Worm (Caenorhabditis elegans) whole organism, young adult: ENCODE results near the gene nlp-45.

Source experiments
- F10E7.11 ChIP-seq: sonication (generic microtip); optimal IDR thresholded peaks from 2 replicates; lab custom pipeline; 2017; ENCODE audit warnings: mild to moderate bottlenecking, missing genetic modification characterization, moderate library complexity, missing compliant biosample characterization
- F52B5.7 ChIP-seq: sonication (generic microtip); optimal IDR thresholded peaks from 2 replicates; lab custom pipeline; 2016; ENCODE audit warnings: mild to moderate bottlenecking, missing genetic modification characterization, missing compliant biosample characterization
- K12H6.12 ChIP-seq: fragments of 200-800 bp; sonication (Bioruptor generic); optimal IDR thresholded peaks from 2 replicates; lab custom pipeline; 2018; ENCODE audit warnings: mild to moderate bottlenecking, missing genetic modification characterization, missing compliant biosample characterization
- Y79H2A.3 ChIP-seq: fragments of 200-800 bp; sonication (Bioruptor generic); conservative IDR thresholded peaks from 2 replicates; pipeline ENCODE4 v1.3.6; 2022; ENCODE audit warnings: missing genetic modification reagents, missing genetic modification characterization, missing compliant biosample characterization
- ZK185.1 ChIP-seq: sonication (generic microtip); optimal IDR thresholded peaks from 2 replicates; lab custom pipeline; 2016; ENCODE audit warnings: mild to moderate bottlenecking, missing genetic modification characterization, missing compliant biosample characterization; ENCODE audit not compliant: poor library complexity, severe bottlenecking
- cebp-1 ChIP-seq, 2 experiments: fragments of 200-800 bp in 1 of 2; sonication (Bioruptor generic) in 1 of 2; sonication (generic microtip) in 1 of 2; IDR thresholded peaks in 1 of 2; optimal IDR thresholded peaks in 1 of 2; 2 replicates each; pipeline versions ENCODE4 v1.3.6 to Lab custom; 2017 to 2022; ENCODE audit warnings: missing compliant biosample characterization in 2 of 2, missing genetic modification characterization in 2 of 2, mild to moderate bottlenecking in 1 of 2, missing genetic modification reagents in 1 of 2, moderate library complexity in 1 of 2
- dpl-1 ChIP-seq: fragments of 150-350 bp; optimal IDR thresholded peaks from 2 replicates; lab custom pipeline; 2014; ENCODE audit warnings: missing biosample characterization, missing genetic modification reagents, missing genetic modification characterization
- lag-1 ChIP-seq: fragments of 200-800 bp; sonication (Bioruptor generic); IDR thresholded peaks from 2 replicates; pipeline ENCODE4 v1.3.6; 2022; ENCODE audit warnings: missing genetic modification reagents, missing genetic modification characterization, missing compliant biosample characterization
- madf-3 ChIP-seq: fragments of 200-800 bp; sonication (Bioruptor generic); IDR thresholded peaks from 2 replicates; pipeline ENCODE4 v1.3.6; 2022; ENCODE audit warnings: missing genetic modification reagents, missing genetic modification characterization, missing compliant biosample characterization
- snpc-3.4 ChIP-seq: sonication (generic microtip); optimal IDR thresholded peaks from 2 replicates; lab custom pipeline; 2017; ENCODE audit warnings: missing genetic modification characterization, mild to moderate bottlenecking, missing compliant biosample characterization, antibody characterized with exemption, moderate library complexity, missing genotype, missing genetic modification reagents
- somi-1 ChIP-seq: fragments of 200-800 bp; sonication (Bioruptor generic); optimal IDR thresholded peaks from 2 replicates; lab custom pipeline; 2018; ENCODE audit warnings: mild to moderate bottlenecking, missing genetic modification characterization, missing compliant biosample characterization
- tbp1 ChIP-seq: fragments of 200-800 bp; sonication (Bioruptor generic); optimal IDR thresholded peaks from 2 replicates; lab custom pipeline; 2018; ENCODE audit warnings: mild to moderate bottlenecking, missing genetic modification characterization, missing compliant biosample characterization
- unc-62 ChIP-seq: fragments of 150-350 bp; optimal IDR thresholded peaks from 2 replicates; lab custom pipeline; 2014; ENCODE audit warnings: missing biosample characterization, missing genetic modification reagents, missing genetic modification characterization

DNA sequence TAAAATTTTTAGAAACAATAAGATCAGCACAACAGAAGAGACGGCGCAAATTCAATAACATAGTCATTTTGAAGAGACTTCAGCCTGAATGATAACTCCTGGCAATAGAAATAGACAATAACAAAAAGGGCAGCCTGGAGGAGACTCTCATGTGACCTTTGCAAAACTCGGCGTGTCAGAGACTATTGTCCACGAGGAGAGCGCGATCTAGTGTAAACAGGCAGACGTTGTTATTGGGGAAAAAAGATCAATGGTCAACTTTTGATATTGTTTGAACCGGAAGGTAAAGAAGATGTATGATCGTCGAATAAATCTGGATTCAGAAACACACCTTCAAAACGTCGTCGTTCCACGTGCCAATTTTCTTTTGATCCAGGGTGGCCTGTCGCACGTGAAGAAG lies 21.9 kb downstream of the nlp-45 start:
- TF ChIP-seq Y79H2A.3 (GFP tag; lab: Robert Waterston, UW) (no peak), unc-62 (GFP tag; lab: Kevin White, UChicago) (no peak), snpc-3.4 (tag; lab: Kevin White, UChicago) (no peak), tbp1 (GFP tag; lab: Kevin White, UChicago) (no peak), cebp-1 (GFP tag; IDR thresholded peaks at IDR 0.05; lab: Robert Waterston, UW) (no peak), cebp-1 (tag; optimal IDR thresholded peaks at IDR 0.05; lab: Kevin White, UChicago) (no peak), ZK185.1 (tag; lab: Kevin White, UChicago) (no peak), F52B5.7 (tag; lab: Kevin White, UChicago) (no peak), somi-1 (GFP tag; lab: Kevin White, UChicago) (no peak), F10E7.11 (no peak), dpl-1 (GFP tag; lab: Kevin White, UChicago) (no peak), madf-3 (GFP tag; lab: Robert Waterston, UW) (no peak), K12H6.12 (no peak), lag-1 (no peak)
